Fruit fly (Drosophila melanogaster) whole organism, wandering third instar larva: ENCODE data around the gene Inx3.

Experiments
- CG9705 ChIP-seq: fragments of 200-800 bp; sonication (Bioruptor generic); optimal IDR thresholded peaks from 2 replicates; lab custom pipeline; 2018; ENCODE audit warnings: missing biosample characterization, mild to moderate bottlenecking, missing genetic modification characterization
- br ChIP-seq: fragments of 200-800 bp; sonication (Bioruptor generic); optimal IDR thresholded peaks from 2 replicates; lab custom pipeline; 2016; ENCODE audit warnings: missing biosample characterization, missing genetic modification characterization
- fru ChIP-seq: fragments of 200-800 bp; sonication (Bioruptor generic); optimal IDR thresholded peaks from 3 replicates; lab custom pipeline; 2016; ENCODE audit warnings: missing biosample characterization, mild to moderate bottlenecking, missing genetic modification characterization
- pan ChIP-seq: fragments of >200 bp; optimal IDR thresholded peaks from 2 replicates; lab custom pipeline; 2017

DNA sequence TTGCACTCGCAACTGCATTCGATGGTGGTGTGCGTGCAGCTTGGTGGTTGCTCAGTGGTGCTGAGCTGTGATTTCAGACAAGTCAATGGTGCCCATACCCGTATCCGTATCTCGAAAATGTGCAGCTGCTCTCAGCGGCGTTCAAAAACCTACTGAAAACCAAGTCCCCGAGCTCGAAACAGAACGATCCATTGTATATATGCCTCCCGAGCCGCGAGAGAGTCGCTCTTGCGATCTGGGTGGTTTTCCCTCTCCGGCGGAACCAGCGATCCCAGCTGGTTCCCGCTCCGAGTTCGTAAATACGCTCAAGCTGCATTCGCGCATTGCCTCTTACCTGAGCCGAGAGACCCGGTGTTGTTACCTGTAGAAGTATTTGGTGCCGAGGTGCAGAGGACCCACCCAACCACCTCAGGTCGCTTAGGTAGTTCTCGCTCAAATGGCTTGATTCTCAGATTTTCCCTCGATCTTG, at the start of gene Inx3:
- TF ChIP-seq fru (GFP tag; lab: Kevin White, UChicago) (peak; percentile 3), br (peak; percentile 28), pan (no peak), CG9705 (GFP tag; lab: Kevin White, UChicago) (no peak)
